Worm (Caenorhabditis elegans) whole organism, mixed stage, embryonic: ENCODE measurements around the gene F35F10.5.

ENCODE experiments used
- M03D4.4 ChIP-seq: sonication (generic microtip); optimal IDR thresholded peaks from 2 replicates; lab custom pipeline; 2017; ENCODE audit warnings: mild to moderate bottlenecking, missing genetic modification characterization, missing compliant biosample characterization
- bed-3 ChIP-seq: fragments of 200-800 bp; sonication (Bioruptor generic); optimal IDR thresholded peaks from 3 replicates; lab custom pipeline; 2018; ENCODE audit warnings: mild to moderate bottlenecking, missing genetic modification characterization, moderate library complexity, missing compliant biosample characterization
- ceh-39 ChIP-seq: fragments of 150-350 bp; optimal IDR thresholded peaks from 2 replicates; lab custom pipeline; 2014; ENCODE audit warnings: missing biosample characterization, missing genetic modification characterization
- ceh-43 ChIP-seq: fragments of 200-800 bp; sonication (Bioruptor generic); optimal IDR thresholded peaks from 2 replicates; lab custom pipeline; 2018; ENCODE audit warnings: mild to moderate bottlenecking, missing genetic modification characterization, moderate library complexity, missing compliant biosample characterization
- ceh-83 ChIP-seq: fragments of 200-800 bp; sonication (Bioruptor generic); optimal IDR thresholded peaks from 2 replicates; lab custom pipeline; 2018; ENCODE audit warnings: mild to moderate bottlenecking, missing genetic modification characterization, missing compliant biosample characterization
- ces-1 ChIP-seq: fragments of 150-350 bp; optimal IDR thresholded peaks from 2 replicates; lab custom pipeline; 2014; ENCODE audit warnings: missing biosample characterization, missing genetic modification reagents, missing genetic modification characterization
- cnd-1 ChIP-seq: fragments of 200-800 bp; sonication (Bioruptor generic); optimal IDR thresholded peaks from 2 replicates; lab custom pipeline; 2018; ENCODE audit warnings: mild to moderate bottlenecking, missing genetic modification characterization, missing compliant biosample characterization
- drap-1 ChIP-seq: fragments of 200-800 bp; sonication (Bioruptor generic); optimal IDR thresholded peaks from 3 replicates; lab custom pipeline; 2018; ENCODE audit warnings: mild to moderate bottlenecking, missing genetic modification characterization, missing compliant biosample characterization
- elt-3 ChIP-seq: fragments of 150-350 bp; optimal IDR thresholded peaks from 2 replicates; lab custom pipeline; 2014; ENCODE audit warnings: missing biosample characterization, missing genetic modification characterization
- flh-1 ChIP-seq: fragments of 200-800 bp; sonication (Bioruptor generic); optimal IDR thresholded peaks from 2 replicates; lab custom pipeline; 2018; ENCODE audit warnings: mild to moderate bottlenecking, missing genetic modification characterization, moderate library complexity, missing compliant biosample characterization
- ham-2 ChIP-seq: fragments of 200-800 bp; sonication (Bioruptor generic); optimal IDR thresholded peaks from 2 replicates; lab custom pipeline; 2018; ENCODE audit warnings: mild to moderate bottlenecking, missing genetic modification characterization, missing compliant biosample characterization
- hlh-1 ChIP-seq: fragments of 150-350 bp; optimal IDR thresholded peaks from 2 replicates; lab custom pipeline; 2014; ENCODE audit warnings: missing biosample characterization, missing genetic modification reagents, missing genetic modification characterization
- lin-13 ChIP-seq: fragments of 150-350 bp; optimal IDR thresholded peaks from 2 replicates; lab custom pipeline; 2014; ENCODE audit warnings: missing biosample characterization, missing genetic modification characterization
- lsy-2 ChIP-seq: fragments of 150-350 bp; optimal IDR thresholded peaks from 2 replicates; lab custom pipeline; 2014; ENCODE audit warnings: missing biosample characterization, missing genetic modification characterization
- mab-5 ChIP-seq: fragments of 150-350 bp; optimal IDR thresholded peaks from 2 replicates; lab custom pipeline; 2014; ENCODE audit warnings: missing biosample characterization, missing genetic modification characterization
- mep-1 ChIP-seq: fragments of 150-350 bp; optimal IDR thresholded peaks from 2 replicates; lab custom pipeline; 2017; ENCODE audit warnings: missing biosample characterization, missing genetic modification reagents, missing genetic modification characterization, inconsistent platforms
- mls-2 ChIP-seq: sonication (generic microtip); optimal IDR thresholded peaks from 2 replicates; lab custom pipeline; 2016; ENCODE audit warnings: mild to moderate bottlenecking, missing genetic modification characterization, moderate library complexity, missing compliant biosample characterization
- nhr-12 ChIP-seq: fragments of 150-350 bp; optimal IDR thresholded peaks from 2 replicates; lab custom pipeline; 2014; ENCODE audit warnings: missing biosample characterization, missing genetic modification characterization
- nhr-2 ChIP-seq: fragments of 150-350 bp; optimal IDR thresholded peaks from 2 replicates; lab custom pipeline; 2014; ENCODE audit warnings: missing biosample characterization, missing genetic modification characterization
- nhr-237 ChIP-seq: fragments of 150-350 bp; optimal IDR thresholded peaks from 2 replicates; lab custom pipeline; 2014; ENCODE audit warnings: missing biosample characterization, missing genetic modification characterization
- nhr-28 ChIP-seq: fragments of 150-350 bp; optimal IDR thresholded peaks from 2 replicates; lab custom pipeline; 2014; ENCODE audit warnings: missing biosample characterization, missing genetic modification characterization
- nhr-76 ChIP-seq: sonication (generic microtip); optimal IDR thresholded peaks from 2 replicates; lab custom pipeline; 2017; ENCODE audit warnings: missing biosample characterization, missing genetic modification characterization
- sem-2 ChIP-seq: fragments of 200-800 bp; sonication (Bioruptor generic); optimal IDR thresholded peaks from 2 replicates; lab custom pipeline; 2018; ENCODE audit warnings: mild to moderate bottlenecking, missing genetic modification characterization, missing compliant biosample characterization
- snpc-4 ChIP-seq: fragments of 150-350 bp; optimal IDR thresholded peaks from 2 replicates; lab custom pipeline; 2014; ENCODE audit warnings: missing biosample characterization, missing genetic modification characterization
- sptf-1 ChIP-seq: sonication (generic microtip); optimal IDR thresholded peaks from 2 replicates; lab custom pipeline; 2017; ENCODE audit warnings: mild to moderate bottlenecking, missing genetic modification characterization, moderate library complexity, missing compliant biosample characterization
- tbx-8 ChIP-seq: fragments of 200-800 bp; sonication (Bioruptor generic); optimal IDR thresholded peaks from 2 replicates; lab custom pipeline; 2018; ENCODE audit warnings: mild to moderate bottlenecking, missing genetic modification characterization, moderate library complexity, missing compliant biosample characterization
- unc-120 ChIP-seq: sonication (generic microtip); optimal IDR thresholded peaks from 2 replicates; lab custom pipeline; 2017; ENCODE audit warnings: missing genetic modification characterization, missing compliant biosample characterization; ENCODE audit not compliant: poor library complexity, severe bottlenecking
- unc-39 ChIP-seq: fragments of 150-350 bp; optimal IDR thresholded peaks from 2 replicates; lab custom pipeline; 2014; ENCODE audit warnings: missing biosample characterization, missing genetic modification characterization
- unc-62 ChIP-seq: fragments of 150-350 bp; optimal IDR thresholded peaks from 2 replicates; lab custom pipeline; 2014; ENCODE audit warnings: missing biosample characterization, missing genetic modification reagents, missing genetic modification characterization
- ztf-11 ChIP-seq: fragments of 150-350 bp; optimal IDR thresholded peaks from 2 replicates; lab custom pipeline; 2014; ENCODE audit warnings: missing biosample characterization, missing genetic modification characterization

The F35F10.5 gene

DNA sequence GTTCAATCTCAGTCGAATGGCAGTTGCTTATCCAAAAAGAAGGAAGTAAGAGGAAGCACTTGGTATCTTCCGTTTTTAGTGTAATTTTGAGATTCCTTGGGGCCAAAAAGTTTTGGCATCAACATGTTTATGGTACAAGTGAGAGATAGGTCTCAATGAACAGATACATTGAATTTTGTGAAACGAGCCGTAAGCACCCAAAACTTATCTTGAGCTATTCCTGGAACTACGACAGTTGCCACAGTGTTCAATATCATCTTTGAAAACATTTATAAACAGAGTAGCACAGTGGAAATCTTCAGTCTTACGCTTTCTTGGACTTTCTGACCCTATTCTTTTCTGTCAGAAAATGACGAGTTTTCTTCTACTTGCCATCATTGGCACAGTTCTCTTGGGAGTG lies 9.7 kb upstream of the F35F10.5 start, which contains the start of gene T28A11.3:
Gene T28A11.3 (plus strand): TSS at position 301 of the 400 bp plus-strand sequence.
- TF ChIP-seq M03D4.4 (tag; lab: Kevin White, UChicago) = no peak
- TF ChIP-seq cnd-1 (tag; lab: Kevin White, UChicago) = no peak
- TF ChIP-seq mls-2 (tag; lab: Kevin White, UChicago) = no peak
- TF ChIP-seq hlh-1 (tag; lab: Kevin White, UChicago) = no peak
- no peak for TF ChIP-seq bed-3 (GFP tag; lab: Kevin White, UChicago)
- no peak for TF ChIP-seq nhr-76 (tag; lab: Kevin White, UChicago)
- TF ChIP-seq unc-62 (GFP tag; lab: Kevin White, UChicago) = no peak
- TF ChIP-seq drap-1 (GFP tag; lab: Kevin White, UChicago) = no peak
- TF ChIP-seq lsy-2 (tag; lab: Kevin White, UChicago) = no peak
- no peak for TF ChIP-seq nhr-28
- no peak for TF ChIP-seq mep-1
- no peak for TF ChIP-seq snpc-4 (tag; lab: Kevin White, UChicago)
- TF ChIP-seq lin-13 (tag; lab: Kevin White, UChicago) = no peak
- no peak for TF ChIP-seq nhr-12
- no peak for TF ChIP-seq nhr-237 (tag; lab: Kevin White, UChicago)
- no peak for TF ChIP-seq unc-120 (tag; lab: Kevin White, UChicago)
- no peak for TF ChIP-seq ham-2
- no peak for TF ChIP-seq sptf-1 (tag; lab: Kevin White, UChicago)
- TF ChIP-seq mab-5 (tag; lab: Kevin White, UChicago) = no peak
- TF ChIP-seq unc-39 = no peak

DNA sequence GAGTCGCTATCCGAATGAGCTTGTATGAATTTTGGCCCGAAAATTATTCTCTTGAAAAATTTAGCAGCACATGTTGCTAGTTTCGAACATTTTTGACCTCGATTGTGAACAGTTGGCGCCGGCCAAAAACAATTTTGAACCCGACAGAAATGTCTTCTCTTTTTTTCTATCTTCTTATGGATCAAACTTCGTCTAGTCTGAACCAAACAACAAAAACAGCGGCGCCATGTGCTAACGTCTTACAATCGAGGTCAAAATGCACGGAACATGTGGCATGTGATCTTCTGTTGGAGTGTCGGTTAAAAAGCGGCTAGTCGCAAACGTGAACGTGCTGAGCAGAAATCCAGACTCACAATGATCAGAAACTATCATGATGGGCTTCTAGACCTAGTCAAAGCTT lies 8.5 kb upstream of the F35F10.5 start:
- TF ChIP-seq M03D4.4 (tag; lab: Kevin White, UChicago) (no peak), ces-1 (GFP tag; lab: Kevin White, UChicago) (no peak), sem-2 (no peak), ztf-11 (tag; lab: Kevin White, UChicago) (no peak), lin-13 (tag; lab: Kevin White, UChicago) (no peak), nhr-12 (no peak)

DNA sequence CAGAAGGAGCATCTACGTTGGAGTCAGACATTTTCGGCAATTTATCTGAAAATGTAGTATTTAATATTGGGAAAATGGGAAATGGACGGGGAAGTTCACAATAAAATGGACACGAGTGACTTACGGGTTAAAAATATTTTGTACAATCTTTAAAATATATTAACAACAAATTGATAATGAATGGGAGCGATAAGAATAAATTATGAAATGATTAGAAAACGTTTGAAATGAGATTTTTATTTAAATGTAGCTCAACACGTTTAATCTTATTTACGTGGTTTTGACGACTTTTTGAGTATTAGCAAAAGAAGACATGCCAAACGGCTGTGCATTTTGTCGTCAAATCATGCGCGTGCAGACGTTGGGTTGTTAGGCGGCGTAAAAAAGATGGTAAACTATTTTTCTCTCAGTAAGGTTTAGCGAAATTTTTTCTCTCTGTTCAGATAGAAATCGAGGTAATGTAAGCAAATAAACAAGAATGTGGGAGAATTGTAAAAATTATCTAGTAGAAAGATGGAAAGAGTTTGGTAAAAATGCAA lies 6.6 kb upstream of the F35F10.5 start, which contains the start of gene fbxa-64:
Gene fbxa-64 (minus strand): TSS at position 51 of the 539 bp plus-strand sequence.
- TF ChIP-seq hlh-1 (tag; lab: Kevin White, UChicago) (no peak), elt-3 (tag; lab: Kevin White, UChicago) (no peak), mep-1 (no peak), nhr-76 (tag; lab: Kevin White, UChicago) (no peak), lsy-2 (tag; lab: Kevin White, UChicago) (no peak), mls-2 (tag; lab: Kevin White, UChicago) (no peak)

DNA sequence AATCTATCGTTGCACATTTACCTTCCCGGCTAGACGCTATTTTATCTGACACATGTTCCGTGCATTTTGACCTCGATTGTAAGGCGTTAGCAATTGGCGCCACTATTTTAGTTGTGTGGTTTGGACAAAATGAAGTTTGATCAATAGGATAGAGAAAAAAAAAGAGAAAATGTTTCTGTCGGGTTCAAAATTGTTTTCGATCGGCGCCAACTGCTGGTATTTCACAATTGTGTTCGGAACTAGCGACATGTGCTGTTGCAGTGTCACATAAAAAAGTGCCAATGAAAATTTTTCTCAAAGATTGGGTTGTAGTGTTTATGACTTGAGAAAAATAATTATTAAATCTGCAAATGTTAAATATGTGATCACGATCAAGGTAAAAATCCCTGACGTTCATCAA lies 5.6 kb upstream of the F35F10.5 start:
- TF ChIP-seq bed-3 (GFP tag; lab: Kevin White, UChicago) = no peak
- no peak for TF ChIP-seq nhr-237 (tag; lab: Kevin White, UChicago)
- TF ChIP-seq M03D4.4 (tag; lab: Kevin White, UChicago) = no peak
- no peak for TF ChIP-seq snpc-4 (tag; lab: Kevin White, UChicago)
- TF ChIP-seq unc-62 (GFP tag; lab: Kevin White, UChicago) = no peak
- TF ChIP-seq mep-1 = no peak
- TF ChIP-seq ceh-83 (GFP tag; lab: Kevin White, UChicago) = no peak
- TF ChIP-seq ceh-43 = no peak
- no peak for TF ChIP-seq mab-5 (tag; lab: Kevin White, UChicago)
- TF ChIP-seq flh-1 (GFP tag; lab: Kevin White, UChicago) = no peak
- TF ChIP-seq drap-1 (GFP tag; lab: Kevin White, UChicago) = no peak
- no peak for TF ChIP-seq ceh-39 (tag; lab: Kevin White, UChicago)
- TF ChIP-seq sem-2 = no peak
- no peak for TF ChIP-seq tbx-8 (GFP tag; lab: Kevin White, UChicago)
- no peak for TF ChIP-seq lsy-2 (tag; lab: Kevin White, UChicago)

DNA sequence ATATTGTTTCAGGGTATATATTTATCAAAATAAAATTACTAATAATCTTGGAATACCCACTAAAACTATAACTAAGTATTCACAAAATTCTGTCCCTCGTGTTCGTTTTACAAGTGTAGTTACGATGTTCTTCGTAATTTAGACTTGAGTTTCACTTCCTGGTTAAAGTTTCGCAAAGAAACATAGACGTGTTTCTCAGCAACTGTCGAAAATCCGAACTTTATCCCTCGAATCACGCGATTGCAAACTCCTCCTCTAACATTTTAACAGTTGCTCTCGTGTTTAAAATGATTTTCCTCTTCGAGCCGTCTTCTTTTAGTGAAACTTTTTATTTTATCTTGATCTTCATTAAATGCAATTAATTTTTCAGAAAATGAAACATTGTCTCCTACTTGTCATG lies 4.7 kb upstream of the F35F10.5 start, which contains the start of gene T28A11.2:
Gene T28A11.2 (plus strand): TSS at position 371 of the 400 bp plus-strand sequence.
- no peak for TF ChIP-seq ceh-43
- no peak for TF ChIP-seq mep-1
- TF ChIP-seq nhr-237 (tag; lab: Kevin White, UChicago) = no peak
- no peak for TF ChIP-seq nhr-12
- TF ChIP-seq nhr-28 = no peak
- TF ChIP-seq bed-3 (GFP tag; lab: Kevin White, UChicago) = no peak
- TF ChIP-seq snpc-4 (tag; lab: Kevin White, UChicago) = no peak
- no peak for TF ChIP-seq nhr-2
- TF ChIP-seq ceh-39 (tag; lab: Kevin White, UChicago) = no peak
- TF ChIP-seq drap-1 (GFP tag; lab: Kevin White, UChicago) = no peak
- TF ChIP-seq elt-3 (tag; lab: Kevin White, UChicago) = no peak
- TF ChIP-seq unc-39 = no peak
- no peak for TF ChIP-seq unc-120 (tag; lab: Kevin White, UChicago)
